Fruit fly (Drosophila melanogaster): ENCODE results near the gene CG6908.

CG6908 gene

dm6 chr3R:11655873-11656374 lies 33.9 kb downstream of the CG6908 start, which contains the start of gene CG42327 (continued):
- peak; percentile 97 for TF ChIP-seq gsb-n (tag; optimal IDR thresholded peaks at IDR 0.05)
- 0 out of 2 replicates have a peak, but pooled peaks have one; percentile 29 for TF ChIP-seq Poxn (GFP tag; IDR thresholded peaks at IDR 0.05)
- peak; percentile 91 for TF ChIP-seq CoRest (tag; optimal IDR thresholded peaks at IDR 0.05)
- peak; percentile 65 for TF ChIP-seq disco-r (GFP tag; optimal IDR thresholded peaks at IDR 0.05)
- peak; percentile 89 for TF ChIP-seq CG16815 (GFP tag; optimal IDR thresholded peaks at IDR 0.05)
- peak; percentile 64 for TF ChIP-seq CG1647 (GFP tag; optimal IDR thresholded peaks at IDR 0.05)
- TF ChIP-seq bab2 (GFP tag; optimal IDR thresholded peaks at IDR 0.05) = peak; percentile 80
- TF ChIP-seq peb (GFP tag; IDR thresholded peaks at IDR 0.05) = peak; percentile 93
- TF ChIP-seq toy (GFP tag; IDR thresholded peaks at IDR 0.05) = peak; percentile 80
- TF ChIP-seq dati (GFP tag; IDR thresholded peaks at IDR 0.05) = peak; percentile 88
- peak; percentile 73 for TF ChIP-seq dan (GFP tag; IDR thresholded peaks at IDR 0.05)
- TF ChIP-seq gem (tag; optimal IDR thresholded peaks at IDR 0.05) = peak; percentile 98
- peak; percentile 77 for TF ChIP-seq CHES-1-like (GFP tag; optimal IDR thresholded peaks at IDR 0.05)
- TF ChIP-seq Hr3 (GFP tag; optimal IDR thresholded peaks at IDR 0.05) = peak; percentile 92
- TF ChIP-seq Hmr (GFP tag; optimal IDR thresholded peaks at IDR 0.05) = peak; percentile 92
- peak; percentile 97 for TF ChIP-seq CG8388 (GFP tag; optimal IDR thresholded peaks at IDR 0.05)
- peak; percentile 87 for TF ChIP-seq al (GFP tag; IDR thresholded peaks at IDR 0.05)
- peak; percentile 16; the same call in 1 of the 2 replicates for TF ChIP-seq inv (GFP tag; IDR thresholded peaks at IDR 0.05; ENCODE audit: partially characterized antibody)
- TF ChIP-seq CG3281 (GFP tag; optimal IDR thresholded peaks at IDR 0.05) = peak; percentile 88
- no peak for TF ChIP-seq Doc3 (GFP tag; IDR thresholded peaks at IDR 0.05; ENCODE audit: partially characterized antibody)
- TF ChIP-seq tna (GFP tag; IDR thresholded peaks at IDR 0.05; ENCODE audit: partially characterized antibody) = peak; percentile 54; the same call in 1 of the 2 replicates
- TF ChIP-seq fd102C (GFP tag; optimal IDR thresholded peaks at IDR 0.05) = peak; percentile 73
- TF ChIP-seq Lhr (GFP tag; optimal IDR thresholded peaks at IDR 0.05) = peak; percentile 81
- TF ChIP-seq CG4424 (GFP tag; optimal IDR thresholded peaks at IDR 0.05) = peak; percentile 95
- peak; percentile 98 for TF ChIP-seq Drgx (GFP tag; IDR thresholded peaks at IDR 0.05)
- TF ChIP-seq h (optimal IDR thresholded peaks at IDR 0.05) = no peak
- peak; percentile 98 for TF ChIP-seq zfh1 (GFP tag; IDR thresholded peaks at IDR 0.05)
- TF ChIP-seq CG10543 (GFP tag; optimal IDR thresholded peaks at IDR 0.05) = peak; percentile 80
- TF ChIP-seq cad (GFP tag; optimal IDR thresholded peaks at IDR 0.05) = no peak
- TF ChIP-seq Sox102F (GFP tag; optimal IDR thresholded peaks at IDR 0.05) = peak; percentile 97
- TF ChIP-seq Doc2 (GFP tag; IDR thresholded peaks at IDR 0.05) = peak; percentile 85
- peak; percentile 94 for TF ChIP-seq CG32767 (GFP tag; IDR thresholded peaks at IDR 0.05)
- TF ChIP-seq psq (GFP tag; optimal IDR thresholded peaks at IDR 0.05) = peak; percentile 87
- peak; percentile 89 for TF ChIP-seq CG8765 (GFP tag; IDR thresholded peaks at IDR 0.05)
- peak; percentile 95 for TF ChIP-seq CG3407 (GFP tag; optimal IDR thresholded peaks at IDR 0.05)
- peak; percentile 79 for TF ChIP-seq CG12104 (GFP tag; optimal IDR thresholded peaks at IDR 0.05)
- TF ChIP-seq B-H1 (GFP tag; IDR thresholded peaks at IDR 0.05) = peak; percentile 94
- peak; percentile 87 for TF ChIP-seq Lim3 (GFP tag; IDR thresholded peaks at IDR 0.05)
- peak; percentile 97 for TF ChIP-seq unpg (GFP tag; optimal IDR thresholded peaks at IDR 0.05)
- TF ChIP-seq CG13296 (GFP tag; optimal IDR thresholded peaks at IDR 0.05) = peak; percentile 87
- TF ChIP-seq CG8290 (GFP tag; optimal IDR thresholded peaks at IDR 0.05) = peak; percentile 80
- peak; percentile 23 to 74 for TF ChIP-seq CG8290 (tag; optimal IDR thresholded peaks at IDR 0.05)
- peak; percentile 95 for TF ChIP-seq CG30431 (GFP tag; optimal IDR thresholded peaks at IDR 0.05)
- peak; percentile 92 for TF ChIP-seq CG1529 (GFP tag; optimal IDR thresholded peaks at IDR 0.05)
- TF ChIP-seq CG11093 (GFP tag; IDR thresholded peaks at IDR 0.05) = peak; percentile 92
- peak; percentile 94 for TF ChIP-seq tin (GFP tag; optimal IDR thresholded peaks at IDR 0.05)
- peak; percentile 94 for TF ChIP-seq CG14441 (GFP tag; IDR thresholded peaks at IDR 0.05)
- TF ChIP-seq Xrp1 (GFP tag; IDR thresholded peaks at IDR 0.05) = peak; percentile 98
- TF ChIP-seq CG6791 (GFP tag; IDR thresholded peaks at IDR 0.05; ENCODE audit: partially characterized antibody) = peak; percentile 48; the same call in 1 of the 3 replicates
- TF ChIP-seq CG2129 (GFP tag; IDR thresholded peaks at IDR 0.05; ENCODE audit: partially characterized antibody) = no peak
- peak; percentile 95 for TF ChIP-seq CG11695 (GFP tag; IDR thresholded peaks at IDR 0.05)
